Fruit fly (Drosophila melanogaster) whole organism: ENCODE measurements around the gene Argl.

Source experiments
- Dll ChIP-seq: fragments of >200 bp; optimal IDR thresholded peaks from 2 replicates; lab custom pipeline; 2017
- EcR ChIP-seq, 2 experiments: fragments of >200 bp; optimal IDR thresholded peaks; 2 replicates each; lab custom pipeline; 2017; ENCODE audit warnings: missing biosample characterization in 2 of 2, missing genetic modification characterization in 2 of 2, missing genetic modification reagents in 2 of 2
- pan ChIP-seq: fragments of >200 bp; optimal IDR thresholded peaks from 2 replicates; lab custom pipeline; 2017
- psq ChIP-seq: fragments of >200 bp; optimal IDR thresholded peaks from 2 replicates; lab custom pipeline; 2017

dm6 chr2L:8898714-8899652 is 42.9 kb downstream of the Argl start, which contains the start of gene CG34398:
- no peak for TF ChIP-seq Dll (lab: Kevin White, UChicago)
- TF ChIP-seq EcR (GFP tag; optimal IDR thresholded peaks at IDR 0.05; lab: Kevin White, UChicago) = no peak
- TF ChIP-seq psq (lab: Kevin White, UChicago) = no peak
- TF ChIP-seq pan (lab: Kevin White, UChicago) = no peak
